Worm (Caenorhabditis elegans) whole organism, young adult: ENCODE data around the gene cox-6A.

Experiments used
- B0035.1 ChIP-seq: sonication (generic microtip); optimal IDR thresholded peaks from 2 replicates; lab custom pipeline; 2016; ENCODE audit warnings: missing genetic modification characterization, mild to moderate bottlenecking, missing compliant biosample characterization, missing genotype, missing genetic modification reagents
- B0336.3 ChIP-seq: fragments of 200-800 bp; sonication (Bioruptor generic); IDR thresholded peaks from 2 replicates; pipeline ENCODE4 v1.3.6; 2022; ENCODE audit warnings: missing genetic modification characterization, missing compliant biosample characterization
- C06A6.2 ChIP-seq: fragments of 200-800 bp; sonication (Bioruptor generic); conservative IDR thresholded peaks from 2 replicates; pipeline ENCODE4 v1.3.6; 2022; ENCODE audit warnings: missing genetic modification characterization, missing compliant biosample characterization
- C17E4.6 ChIP-seq: fragments of 200-800 bp; sonication (Bioruptor generic); IDR thresholded peaks from 2 replicates; pipeline ENCODE4 v1.3.6; 2022; ENCODE audit warnings: missing genetic modification reagents, missing genetic modification characterization, missing compliant biosample characterization
- F10E7.11 ChIP-seq: sonication (generic microtip); optimal IDR thresholded peaks from 2 replicates; lab custom pipeline; 2017; ENCODE audit warnings: mild to moderate bottlenecking, missing genetic modification characterization, moderate library complexity, missing compliant biosample characterization
- F23B12.7 ChIP-seq: sonication (generic microtip); optimal IDR thresholded peaks from 2 replicates; lab custom pipeline; 2017; ENCODE audit warnings: missing genetic modification characterization, mild to moderate bottlenecking, missing compliant biosample characterization, antibody characterized with exemption, moderate library complexity; ENCODE audit not compliant: insufficient read depth
- F33H1.4 ChIP-seq: fragments of 200-800 bp; sonication (Bioruptor generic); IDR thresholded peaks from 2 replicates; pipeline ENCODE4 v1.3.6; 2022; ENCODE audit warnings: missing genetic modification reagents, missing genetic modification characterization, missing compliant biosample characterization
- F57C9.4 ChIP-seq: sonication (generic microtip); optimal IDR thresholded peaks from 2 replicates; lab custom pipeline; 2017; ENCODE audit warnings: mild to moderate bottlenecking, missing genetic modification characterization, missing compliant biosample characterization
- K11D2.4 ChIP-seq: fragments of 200-800 bp; sonication (Bioruptor generic); IDR thresholded peaks from 2 replicates; pipeline ENCODE4 v1.3.6; 2022; ENCODE audit warnings: missing genetic modification reagents, missing genetic modification characterization, missing compliant biosample characterization
- Y53F4B.3 ChIP-seq: fragments of 200-800 bp; sonication (Bioruptor generic); IDR thresholded peaks from 2 replicates; pipeline ENCODE4 v1.3.6; 2022; ENCODE audit warnings: missing genetic modification reagents, missing genetic modification characterization, missing compliant biosample characterization
- akir-1 ChIP-seq: fragments of 200-800 bp; sonication (Bioruptor generic); optimal IDR thresholded peaks from 2 replicates; lab custom pipeline; 2018; ENCODE audit warnings: mild to moderate bottlenecking, missing genetic modification characterization, moderate library complexity, missing compliant biosample characterization
- attf-3 ChIP-seq: fragments of 200-800 bp; sonication (Bioruptor generic); conservative IDR thresholded peaks from 2 replicates; pipeline ENCODE4 v1.3.6; 2022; ENCODE audit warnings: missing genetic modification reagents, missing genetic modification characterization, missing compliant biosample characterization
- ccch-3 ChIP-seq: fragments of 200-800 bp; sonication (Bioruptor generic); optimal IDR thresholded peaks from 2 replicates; lab custom pipeline; 2018; ENCODE audit warnings: mild to moderate bottlenecking, missing genetic modification characterization, missing compliant biosample characterization
- cebp-1 ChIP-seq, 2 experiments: fragments of 200-800 bp in 1 of 2; sonication (Bioruptor generic) in 1 of 2; sonication (generic microtip) in 1 of 2; IDR thresholded peaks in 1 of 2; optimal IDR thresholded peaks in 1 of 2; 2 replicates each; pipeline versions ENCODE4 v1.3.6 to Lab custom; 2017 to 2022; ENCODE audit warnings: missing compliant biosample characterization in 2 of 2, missing genetic modification characterization in 2 of 2, mild to moderate bottlenecking in 1 of 2, missing genetic modification reagents in 1 of 2, moderate library complexity in 1 of 2
- ceh-40 ChIP-seq: fragments of 200-800 bp; sonication (Bioruptor generic); IDR thresholded peaks from 2 replicates; pipeline ENCODE4 v1.3.6; 2022; ENCODE audit warnings: missing genetic modification characterization, missing compliant biosample characterization
- chd-7 ChIP-seq: sonication (generic microtip); optimal IDR thresholded peaks from 2 replicates; lab custom pipeline; 2016; ENCODE audit warnings: mild to moderate bottlenecking, missing genetic modification characterization, moderate library complexity, missing compliant biosample characterization
- efl-1 ChIP-seq: fragments of 150-350 bp; optimal IDR thresholded peaks from 2 replicates; lab custom pipeline; 2014; ENCODE audit warnings: missing biosample characterization, missing genetic modification reagents, missing genetic modification characterization
- egl-44 ChIP-seq: fragments of 200-800 bp; sonication (Bioruptor generic); IDR thresholded peaks from 2 replicates; pipeline ENCODE4 v1.3.6; 2022; ENCODE audit warnings: missing genetic modification reagents, missing genetic modification characterization, missing compliant biosample characterization
- gei-17 ChIP-seq: fragments of 200-800 bp; sonication (Bioruptor generic); optimal IDR thresholded peaks from 2 replicates; lab custom pipeline; 2018; ENCODE audit warnings: mild to moderate bottlenecking, missing genetic modification characterization, missing compliant biosample characterization
- him-1 ChIP-seq: sonication (generic microtip); optimal IDR thresholded peaks from 2 replicates; lab custom pipeline; 2016; ENCODE audit warnings: missing genotype, missing genetic modification reagents, missing genetic modification characterization, missing compliant biosample characterization
- hlh-12 ChIP-seq: sonication (generic microtip); optimal IDR thresholded peaks from 2 replicates; lab custom pipeline; 2016; ENCODE audit warnings: missing genetic modification characterization, missing compliant biosample characterization
- hmg-1.2 ChIP-seq: fragments of 200-800 bp; sonication (Bioruptor generic); IDR thresholded peaks from 2 replicates; pipeline ENCODE4 v1.3.6; 2022; ENCODE audit warnings: missing genetic modification reagents, missing genetic modification characterization, missing compliant biosample characterization
- hsf-1 ChIP-seq: fragments of 200-800 bp; sonication (Bioruptor generic); IDR thresholded peaks from 2 replicates; pipeline ENCODE4 v1.3.6; 2022; ENCODE audit warnings: missing genetic modification reagents, missing genetic modification characterization, missing compliant biosample characterization
- lag-1 ChIP-seq: fragments of 200-800 bp; sonication (Bioruptor generic); IDR thresholded peaks from 2 replicates; pipeline ENCODE4 v1.3.6; 2022; ENCODE audit warnings: missing genetic modification reagents, missing genetic modification characterization, missing compliant biosample characterization
- lin-35 ChIP-seq, 3 experiments: fragments of 150-350 bp in 2 of 3; sonication (generic microtip) in 1 of 3; optimal IDR thresholded peaks; 2 replicates each; lab custom pipeline; 2014 to 2018; ENCODE audit warnings: missing biosample characterization in 3 of 3, missing genetic modification characterization in 3 of 3, missing genetic modification reagents in 3 of 3
- lin-40 ChIP-seq: sonication (generic microtip); optimal IDR thresholded peaks from 2 replicates; lab custom pipeline; 2016; ENCODE audit warnings: missing genetic modification characterization, mild to moderate bottlenecking, missing compliant biosample characterization, missing genotype, missing genetic modification reagents
- lsl-1 ChIP-seq: fragments of 200-800 bp; sonication (Bioruptor generic); optimal IDR thresholded peaks from 2 replicates; lab custom pipeline; 2018; ENCODE audit warnings: mild to moderate bottlenecking, missing genetic modification characterization, moderate library complexity, missing compliant biosample characterization
- lsy-27 ChIP-seq: sonication (generic microtip); optimal IDR thresholded peaks from 2 replicates; lab custom pipeline; 2017; ENCODE audit warnings: missing genetic modification characterization, mild to moderate bottlenecking, missing compliant biosample characterization, antibody characterized with exemption, missing genotype, borderline replicate concordance; ENCODE audit not compliant: insufficient read depth
- madf-6 ChIP-seq: fragments of 200-800 bp; sonication (Bioruptor generic); IDR thresholded peaks from 2 replicates; pipeline ENCODE4 v1.3.6; 2022; ENCODE audit warnings: missing genetic modification reagents, missing genetic modification characterization, missing compliant biosample characterization
- madf-8 ChIP-seq: fragments of 200-800 bp; sonication (Bioruptor generic); conservative IDR thresholded peaks from 2 replicates; pipeline ENCODE4 v1.3.6; 2022; ENCODE audit warnings: missing genetic modification reagents, missing genetic modification characterization, missing compliant biosample characterization
- nhr-27 ChIP-seq: fragments of 200-800 bp; sonication (Bioruptor generic); optimal IDR thresholded peaks from 2 replicates; lab custom pipeline; 2018; ENCODE audit warnings: mild to moderate bottlenecking, missing genetic modification characterization, moderate library complexity, missing compliant biosample characterization
- rec-8 ChIP-seq, 2 experiments: sonication (generic microtip); optimal IDR thresholded peaks; 2 replicates each; lab custom pipeline; 2016; ENCODE audit warnings: mild to moderate bottlenecking in 2 of 2, missing genetic modification characterization in 2 of 2, missing genetic modification reagents in 2 of 2, missing genotype in 2 of 2, missing biosample characterization in 1 of 2, missing compliant biosample characterization in 1 of 2, moderate library complexity in 1 of 2
- rpc-1 ChIP-seq, 2 experiments: fragments of 150-350 bp in 1 of 2; sonication (generic microtip) in 1 of 2; optimal IDR thresholded peaks; 2 replicates each; lab custom pipeline; 2014 to 2018; ENCODE audit warnings: missing biosample characterization in 1 of 2, missing genetic modification characterization in 1 of 2, missing genetic modification reagents in 1 of 2, missing genotype in 1 of 2
- snpc-4 ChIP-seq, 5 experiments: fragments of 150-350 bp in 1 of 5; sonication (generic microtip) in 4 of 5; optimal IDR thresholded peaks; 2 replicates each; lab custom pipeline; 2014 to 2018; ENCODE audit warnings: missing genetic modification characterization in 5 of 5, missing biosample characterization in 3 of 5, antibody characterized with exemption in 2 of 5, mild to moderate bottlenecking in 2 of 5, missing compliant biosample characterization in 2 of 5, missing genotype in 2 of 5, moderate library complexity in 2 of 5, missing genetic modification reagents in 1 of 5
- tbp1 ChIP-seq: fragments of 200-800 bp; sonication (Bioruptor generic); optimal IDR thresholded peaks from 2 replicates; lab custom pipeline; 2018; ENCODE audit warnings: mild to moderate bottlenecking, missing genetic modification characterization, missing compliant biosample characterization
- tlf-1 ChIP-seq: fragments of 200-800 bp; sonication (Bioruptor generic); optimal IDR thresholded peaks from 2 replicates; lab custom pipeline; 2018; ENCODE audit warnings: mild to moderate bottlenecking, missing genetic modification characterization, missing compliant biosample characterization
- ztf-26 ChIP-seq: sonication (generic microtip); optimal IDR thresholded peaks from 2 replicates; lab custom pipeline; 2017; ENCODE audit warnings: missing genetic modification characterization, missing compliant biosample characterization
- ztf-28 ChIP-seq: fragments of 200-800 bp; sonication (Bioruptor generic); IDR thresholded peaks from 2 replicates; pipeline ENCODE4 v1.3.6; 2022; ENCODE audit warnings: missing genetic modification reagents, missing genetic modification characterization, missing compliant biosample characterization

cox-6A gene

ce11 chrIII:5092345-5092744 is 10.8 kb downstream of the cox-6A start:
- no peak for TF ChIP-seq lag-1
- no peak for TF ChIP-seq tbp1 (GFP tag; lab: Kevin White, UChicago)
- TF ChIP-seq him-1 (tag; lab: Kevin White, UChicago), result no peak
- TF ChIP-seq hlh-12 (tag; lab: Kevin White, UChicago), result no peak
- TF ChIP-seq hsf-1 (GFP tag; lab: Robert Waterston, UW), result no peak
- TF ChIP-seq lin-40 (tag; lab: Kevin White, UChicago), result no peak
- TF ChIP-seq egl-44, result no peak
- no peak for TF ChIP-seq chd-7 (tag; lab: Kevin White, UChicago)
- TF ChIP-seq efl-1 (GFP tag; lab: Kevin White, UChicago), result no peak
- no peak for TF ChIP-seq cebp-1 (GFP tag; IDR thresholded peaks at IDR 0.05; lab: Robert Waterston, UW)
- TF ChIP-seq cebp-1 (tag; optimal IDR thresholded peaks at IDR 0.05; lab: Kevin White, UChicago), result no peak
- no peak for TF ChIP-seq gei-17 (GFP tag; lab: Kevin White, UChicago)
- TF ChIP-seq akir-1 (GFP tag; lab: Kevin White, UChicago), result no peak
- no peak for TF ChIP-seq B0035.1
- no peak for TF ChIP-seq Y53F4B.3 (GFP tag; lab: Robert Waterston, UW)
- TF ChIP-seq hmg-1.2 (GFP tag; lab: Robert Waterston, UW), result no peak
- no peak for TF ChIP-seq B0336.3 (GFP tag; lab: Robert Waterston, UW)
- TF ChIP-seq F33H1.4 (GFP tag; lab: Robert Waterston, UW), result no peak

ce11 chrIII:5094506-5094905 is 13.0 kb downstream of the cox-6A start, which contains the start of gene F54D8.10:
TSS of gene F54D8.10 (plus strand) at chrIII:5094806.
- TF ChIP-seq F10E7.11 (no peak), rpc-1 (optimal IDR thresholded peaks at IDR 0.05; lab: Kevin White, UChicago) (no peak), rpc-1 (tag; optimal IDR thresholded peaks at IDR 0.05; lab: Kevin White, UChicago) (no peak), ztf-26 (tag; lab: Kevin White, UChicago) (no peak), Y53F4B.3 (GFP tag; lab: Robert Waterston, UW) (no peak), ztf-28 (GFP tag; lab: Robert Waterston, UW) (no peak), lsy-27 (tag; lab: Kevin White, UChicago) (no peak), tlf-1 (GFP tag; lab: Kevin White, UChicago) (no peak), rec-8 (tag; optimal IDR thresholded peaks at IDR 0.05; lab: Kevin White, UChicago) (no peak), attf-3 (GFP tag; lab: Robert Waterston, UW) (no peak), C17E4.6 (GFP tag; lab: Robert Waterston, UW) (no peak), C06A6.2 (no peak), madf-6 (GFP tag; lab: Robert Waterston, UW) (no peak), ceh-40 (GFP tag; lab: Robert Waterston, UW) (no peak), hmg-1.2 (GFP tag; lab: Robert Waterston, UW) (no peak), ccch-3 (GFP tag; lab: Kevin White, UChicago) (no peak)

- no peak for TF ChIP-seq F57C9.4 (tag; lab: Kevin White, UChicago)
- TF ChIP-seq lin-35 (GFP tag; optimal IDR thresholded peaks at IDR 0.05; lab: Kevin White, UChicago), result no peak
- TF ChIP-seq snpc-4 (GFP tag; optimal IDR thresholded peaks at IDR 0.05; lab: Kevin White, UChicago), result no peak
- no peak for TF ChIP-seq snpc-4 (tag; optimal IDR thresholded peaks at IDR 0.05; lab: Kevin White, UChicago)
- no peak for TF ChIP-seq lsl-1 (GFP tag; lab: Kevin White, UChicago)
- TF ChIP-seq K11D2.4, result no peak
- TF ChIP-seq ztf-26 (tag; lab: Kevin White, UChicago), result no peak
- no peak for TF ChIP-seq madf-8
- no peak for TF ChIP-seq F23B12.7 (tag; lab: Kevin White, UChicago)
- TF ChIP-seq nhr-27 (tag; lab: Kevin White, UChicago), result no peak
Observed at ce11 chrIII:5096741-5097140, 15.2 kb downstream of the cox-6A start.
